Worm (Caenorhabditis elegans) whole organism, L4 larva: ENCODE data around the gene C17E7.13.

ENCODE experiments used
- F49E8.2 ChIP-seq: sonication (generic microtip); optimal IDR thresholded peaks from 2 replicates; lab custom pipeline; 2016; ENCODE audit warnings: missing compliant biosample characterization, mild to moderate bottlenecking, missing genetic modification characterization, borderline replicate concordance
- R02D3.7 ChIP-seq: fragments of 150-350 bp; sonication (generic microtip); optimal IDR thresholded peaks from 3 replicates; lab custom pipeline; 2014; ENCODE audit warnings: missing biosample characterization, missing genetic modification characterization
- T26A8.4 ChIP-seq: fragments of 200-800 bp; sonication (Bioruptor generic); IDR thresholded peaks from 2 replicates; pipeline ENCODE4 v1.3.6; 2022; ENCODE audit warnings: missing genetic modification characterization, missing compliant biosample characterization
- aha-1 ChIP-seq: fragments of 150-350 bp; peaks from one replicate; lab custom pipeline; 2014; ENCODE audit warnings: missing biosample characterization, missing genetic modification characterization
- ama-1 ChIP-seq: fragments of 150-350 bp; optimal IDR thresholded peaks from 2 replicates; lab custom pipeline; 2014; ENCODE audit warnings: inconsistent platforms, mixed read lengths
- arid-1 ChIP-seq: fragments of 200-800 bp; sonication (Bioruptor generic); conservative IDR thresholded peaks from 2 replicates; pipeline ENCODE4 v1.3.6; 2022; ENCODE audit warnings: missing genetic modification reagents, missing genetic modification characterization, missing compliant biosample characterization
- attf-4 ChIP-seq: sonication (generic microtip); optimal IDR thresholded peaks from 3 replicates; lab custom pipeline; 2017; ENCODE audit warnings: missing biosample characterization, missing genetic modification characterization
- ceh-44 ChIP-seq: fragments of 200-800 bp; sonication (Bioruptor generic); IDR thresholded peaks from 2 replicates; pipeline ENCODE4 v1.3.6; 2022; ENCODE audit warnings: missing genetic modification reagents, missing genetic modification characterization, missing compliant biosample characterization
- ceh-62 ChIP-seq: sonication (generic microtip); optimal IDR thresholded peaks from 2 replicates; lab custom pipeline; 2017; ENCODE audit warnings: missing biosample characterization, missing genetic modification characterization
- daf-12 ChIP-seq: fragments of 150-350 bp; optimal IDR thresholded peaks from 2 replicates; lab custom pipeline; 2014; ENCODE audit warnings: missing biosample characterization, missing genetic modification reagents, missing genetic modification characterization
- daf-8 ChIP-seq: fragments of 200-800 bp; sonication (Bioruptor generic); IDR thresholded peaks from 2 replicates; pipeline ENCODE4 v1.3.6; 2022; ENCODE audit warnings: missing genetic modification characterization, missing compliant biosample characterization
- duxl-1 ChIP-seq: sonication (generic microtip); optimal IDR thresholded peaks from 2 replicates; lab custom pipeline; 2016; ENCODE audit warnings: mild to moderate bottlenecking, missing genetic modification characterization, moderate library complexity, missing compliant biosample characterization; ENCODE audit not compliant: poor library complexity
- egl-27 ChIP-seq: sonication (generic microtip); optimal IDR thresholded peaks from 3 replicates; lab custom pipeline; 2017; ENCODE audit warnings: missing biosample characterization, missing genetic modification reagents, missing genetic modification characterization
- egl-43 ChIP-seq: fragments of 200-800 bp; sonication (Bioruptor generic); IDR thresholded peaks from 2 replicates; pipeline ENCODE4 v1.3.6; 2022; ENCODE audit warnings: missing genetic modification reagents, missing genetic modification characterization, missing compliant biosample characterization
- fkh-10 ChIP-seq: fragments of 150-350 bp; optimal IDR thresholded peaks from 2 replicates; lab custom pipeline; 2014; ENCODE audit warnings: missing biosample characterization, missing genetic modification reagents, missing genetic modification characterization
- gei-8 ChIP-seq: fragments of 200-800 bp; sonication (Bioruptor generic); optimal IDR thresholded peaks from 2 replicates; lab custom pipeline; 2018; ENCODE audit warnings: mild to moderate bottlenecking, missing genetic modification characterization, missing compliant biosample characterization
- hlh-11 ChIP-seq: fragments of 200-800 bp; sonication (Bioruptor generic); optimal IDR thresholded peaks from 2 replicates; lab custom pipeline; 2018; ENCODE audit warnings: mild to moderate bottlenecking, missing genetic modification characterization, missing compliant biosample characterization
- hmg-1.1 ChIP-seq: fragments of 200-800 bp; sonication (Bioruptor generic); IDR thresholded peaks from 2 replicates; pipeline ENCODE4 v1.3.6; 2022; ENCODE audit warnings: missing genetic modification reagents, missing genetic modification characterization, missing compliant biosample characterization
- lin-1 ChIP-seq: fragments of 200-800 bp; sonication (Bioruptor generic); IDR thresholded peaks from 2 replicates; pipeline ENCODE4 v1.3.6; 2022; ENCODE audit warnings: missing genetic modification reagents, missing genetic modification characterization, missing compliant biosample characterization
- lin-13 ChIP-seq: fragments of 150-350 bp; optimal IDR thresholded peaks from 2 replicates; lab custom pipeline; 2014; ENCODE audit warnings: missing biosample characterization, missing genetic modification reagents, missing genetic modification characterization
- lin-38 ChIP-seq: fragments of 200-800 bp; sonication (Bioruptor generic); IDR thresholded peaks from 2 replicates; pipeline ENCODE4 v1.3.6; 2022; ENCODE audit warnings: missing genetic modification reagents, missing genetic modification characterization, missing compliant biosample characterization
- lsy-2 ChIP-seq, 2 experiments: fragments of 150-350 bp in 1 of 2; sonication (generic microtip) in 1 of 2; optimal IDR thresholded peaks; 2 replicates each; lab custom pipeline; 2014 to 2017; ENCODE audit warnings: missing biosample characterization in 2 of 2, missing genetic modification characterization in 2 of 2
- madf-9 ChIP-seq: fragments of 200-800 bp; sonication (Bioruptor generic); conservative IDR thresholded peaks from 2 replicates; pipeline ENCODE4 v1.3.6; 2022; ENCODE audit warnings: missing genetic modification reagents, missing genetic modification characterization, missing compliant biosample characterization
- nhr-28 ChIP-seq: fragments of 150-350 bp; optimal IDR thresholded peaks from 2 replicates; lab custom pipeline; 2014; ENCODE audit warnings: missing biosample characterization, missing genetic modification characterization
- nhr-77 ChIP-seq: fragments of 150-350 bp; optimal IDR thresholded peaks from 2 replicates; lab custom pipeline; 2014; ENCODE audit warnings: missing biosample characterization, missing genetic modification characterization
- pqm-1 ChIP-seq: sonication (generic microtip); optimal IDR thresholded peaks from 2 replicates; lab custom pipeline; 2017; ENCODE audit warnings: missing biosample characterization, missing genetic modification characterization
- saeg-2 ChIP-seq: fragments of 200-800 bp; sonication (Bioruptor generic); IDR thresholded peaks from 2 replicates; pipeline ENCODE4 v1.3.6; 2022; ENCODE audit warnings: missing genetic modification reagents, missing genetic modification characterization, missing compliant biosample characterization
- unc-39 ChIP-seq: sonication (generic microtip); optimal IDR thresholded peaks from 2 replicates; lab custom pipeline; 2017; ENCODE audit warnings: missing biosample characterization, missing genetic modification characterization
- unc-62 ChIP-seq, 3 experiments: fragments of 150-350 bp in 1 of 3; sonication (generic microtip); optimal IDR thresholded peaks in 2 of 3; peaks in 1 of 3; 1 replicate in 1 of 3; 2 replicates in 2 of 3; lab custom pipeline; 2014 to 2017; ENCODE audit warnings: missing biosample characterization in 3 of 3, missing genetic modification characterization in 3 of 3, missing genetic modification reagents in 3 of 3, missing genotype in 1 of 3
- zfp-3 ChIP-seq: fragments of 200-800 bp; sonication (Bioruptor generic); conservative IDR thresholded peaks from 2 replicates; pipeline ENCODE4 v1.3.6; 2022; ENCODE audit warnings: missing genetic modification reagents, missing genetic modification characterization, missing compliant biosample characterization

Gene C17E7.13

DNA sequence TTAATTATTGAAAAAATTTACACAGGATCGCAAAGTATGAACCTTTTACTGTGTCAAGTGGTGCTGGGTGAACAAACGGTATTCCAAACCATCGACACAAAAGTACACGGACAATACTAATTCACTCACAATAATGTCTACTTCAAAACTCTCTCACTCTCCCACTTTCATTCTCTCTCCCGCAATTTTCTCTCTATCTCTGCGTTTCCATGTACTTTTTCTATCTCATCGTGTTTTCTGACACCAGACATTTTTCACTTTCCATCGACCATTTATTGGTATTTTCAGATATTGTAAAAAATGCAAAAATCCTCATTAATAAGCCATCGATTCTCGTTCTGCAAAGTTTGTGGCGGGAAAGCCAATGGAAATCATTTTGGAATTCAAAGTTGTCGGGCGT is 16.8 kb upstream of the C17E7.13 start, which contains the start of gene nhr-156:
Gene nhr-156, plus strand, starts transcription at position 266 of the 400 bp plus-strand sequence.
- TF ChIP-seq duxl-1 (tag; lab: Kevin White, UChicago) (peak; percentile 81), pqm-1 (peak; percentile 3), nhr-28 (tag; lab: Kevin White, UChicago) (peak; percentile 0), ceh-44 (GFP tag; lab: Robert Waterston, UW) (no peak)

DNA sequence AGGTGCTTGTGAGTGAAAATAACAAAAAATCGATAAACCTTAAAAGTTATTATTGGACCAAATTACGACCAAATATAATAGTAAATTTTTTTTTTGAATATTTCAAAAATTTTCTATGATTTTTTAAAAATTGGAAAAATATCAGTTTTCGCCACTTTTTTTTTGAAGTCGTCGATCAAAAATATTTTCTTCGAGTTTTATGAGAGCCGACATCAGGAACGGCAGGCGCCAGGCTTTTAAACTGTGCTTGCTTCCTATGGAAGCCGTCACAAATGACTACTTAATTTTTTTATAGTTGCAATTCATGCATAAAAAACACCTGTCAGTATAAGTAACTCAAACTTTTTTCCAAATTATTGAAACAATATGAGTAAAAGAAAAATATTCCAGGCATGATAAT is 14.3 kb upstream of the C17E7.13 start:
- TF ChIP-seq unc-62 (GFP tag; optimal IDR thresholded peaks at IDR 0.05 in 1 of 2; lab: Kevin White, UChicago) = peak in 1 of 2 experiments; percentile 93
- TF ChIP-seq unc-62 (tag; optimal IDR thresholded peaks at IDR 0.05; lab: Kevin White, UChicago) = no peak
- no peak for TF ChIP-seq hlh-11 (tag; lab: Kevin White, UChicago)
- no peak for TF ChIP-seq lin-1
- TF ChIP-seq zfp-3 = no peak

DNA sequence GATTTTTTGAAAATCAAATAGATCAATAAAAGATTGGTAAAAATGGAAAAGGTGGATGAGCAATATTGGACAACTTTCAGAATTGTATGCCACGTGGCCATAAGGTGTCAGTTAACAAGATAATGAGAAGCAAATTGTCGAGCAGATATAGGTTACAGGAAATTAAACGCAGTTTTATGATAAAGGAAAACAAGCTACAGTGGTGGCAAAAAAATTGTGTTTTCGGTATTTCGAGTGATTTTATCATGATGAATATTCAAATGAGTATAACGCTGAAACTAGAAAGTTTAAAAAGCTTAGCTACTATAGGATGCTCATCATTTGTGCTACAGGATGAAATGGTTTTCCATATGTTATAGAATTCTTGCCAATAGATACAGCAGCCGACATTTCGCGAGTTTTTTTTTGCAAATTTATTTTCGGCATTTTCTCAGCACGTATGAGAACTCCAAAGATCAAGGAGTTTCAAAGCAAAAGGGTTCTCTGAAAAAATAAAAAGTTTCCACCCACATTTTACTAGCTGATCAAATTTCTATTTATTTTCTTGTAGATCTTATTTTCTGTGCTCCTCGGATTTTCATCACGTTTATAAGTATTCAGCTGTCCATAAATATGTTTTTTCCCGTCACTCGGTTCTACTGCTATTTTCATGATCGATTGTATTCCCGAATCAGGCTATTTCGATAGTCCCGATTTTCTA is 13.5 kb upstream of the C17E7.13 start, which contains the start of the genes str-229 and srh-190:
Gene str-229, minus strand, starts transcription at position 101 of the 700 bp plus-strand sequence.
Gene srh-190, plus strand, starts transcription at position 650 of the 700 bp plus-strand sequence.
- no peak for TF ChIP-seq madf-9 (GFP tag; lab: Robert Waterston, UW)
- no peak for TF ChIP-seq unc-39 (tag; lab: Kevin White, UChicago)
- TF ChIP-seq pqm-1 = no peak
- no peak for TF ChIP-seq fkh-10 (GFP tag; lab: Kevin White, UChicago)
- TF ChIP-seq egl-43 (GFP tag; lab: Robert Waterston, UW) = no peak
- no peak for TF ChIP-seq unc-62 (GFP tag; optimal IDR thresholded peaks at IDR 0.05 in 1 of 2; lab: Kevin White, UChicago)
- TF ChIP-seq unc-62 (tag; optimal IDR thresholded peaks at IDR 0.05; lab: Kevin White, UChicago) = no peak
- no peak for TF ChIP-seq lin-38 (GFP tag; lab: Robert Waterston, UW)
- TF ChIP-seq attf-4 (tag; lab: Kevin White, UChicago) = no peak
- no peak for TF ChIP-seq ama-1 (lab: Kevin White, UChicago)
- TF ChIP-seq ceh-62 = no peak
- no peak for TF ChIP-seq arid-1 (GFP tag; lab: Robert Waterston, UW)

DNA sequence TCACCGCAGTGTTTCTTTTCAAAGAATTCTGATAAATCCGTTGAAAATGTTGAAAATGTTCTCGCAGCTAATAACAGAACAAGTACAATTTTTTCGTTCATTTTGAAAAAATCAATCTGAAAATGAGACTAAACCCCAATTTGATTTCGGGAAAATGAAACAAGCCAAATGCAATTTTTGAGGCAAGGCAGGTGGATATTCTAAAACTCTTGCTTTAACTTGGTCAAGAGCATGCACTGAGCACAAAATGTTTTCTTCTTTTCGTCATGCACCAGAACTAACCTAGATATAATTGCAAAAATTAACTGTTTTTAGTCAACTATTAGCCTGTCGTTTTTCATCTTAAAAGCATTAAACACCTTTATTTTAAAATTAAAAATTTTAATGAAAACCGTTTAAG is 11.0 kb upstream of the C17E7.13 start, which contains the start of gene irld-22:
Gene irld-22, minus strand, starts transcription at position 101 of the 400 bp plus-strand sequence.
- TF ChIP-seq madf-9 (GFP tag; lab: Robert Waterston, UW) (no peak), egl-27 (tag; lab: Kevin White, UChicago) (no peak), R02D3.7 (tag; lab: Kevin White, UChicago) (no peak), lin-13 (no peak), saeg-2 (GFP tag; lab: Robert Waterston, UW) (no peak), hmg-1.1 (GFP tag; lab: Robert Waterston, UW) (no peak), attf-4 (tag; lab: Kevin White, UChicago) (no peak), nhr-77 (tag; lab: Kevin White, UChicago) (no peak), daf-8 (GFP tag; lab: Robert Waterston, UW) (no peak), daf-12 (tag; lab: Kevin White, UChicago) (no peak)

DNA sequence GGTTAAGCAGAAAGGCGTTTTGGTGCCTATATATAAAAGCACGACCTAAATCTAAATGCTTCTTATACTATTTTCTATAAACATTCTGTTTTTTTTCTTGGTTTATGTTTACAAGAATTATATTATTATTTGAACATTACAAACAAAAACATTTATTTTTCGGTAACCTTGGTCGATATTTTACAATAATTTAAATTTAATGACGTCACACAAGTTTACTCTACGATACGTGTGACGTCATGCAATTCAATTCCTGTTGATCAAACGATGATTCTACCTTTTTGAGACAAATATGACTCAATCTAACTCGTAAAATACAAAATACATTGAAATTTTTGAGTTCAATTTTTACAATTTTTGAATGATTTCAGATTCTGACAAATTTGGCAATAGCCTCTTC is 6.9 kb upstream of the C17E7.13 start:
- no peak for TF ChIP-seq madf-9 (GFP tag; lab: Robert Waterston, UW)
- no peak for TF ChIP-seq F49E8.2 (tag; lab: Kevin White, UChicago)
- TF ChIP-seq saeg-2 (GFP tag; lab: Robert Waterston, UW) = no peak
- TF ChIP-seq unc-62 (GFP tag; optimal IDR thresholded peaks at IDR 0.05 in 1 of 2; lab: Kevin White, UChicago) = peak in 1 of 2 experiments; percentile 69
- TF ChIP-seq unc-62 (tag; optimal IDR thresholded peaks at IDR 0.05; lab: Kevin White, UChicago) = no peak
- TF ChIP-seq T26A8.4 (GFP tag; lab: Robert Waterston, UW) = no peak
- TF ChIP-seq, all 104 proteins: peak for 1

DNA sequence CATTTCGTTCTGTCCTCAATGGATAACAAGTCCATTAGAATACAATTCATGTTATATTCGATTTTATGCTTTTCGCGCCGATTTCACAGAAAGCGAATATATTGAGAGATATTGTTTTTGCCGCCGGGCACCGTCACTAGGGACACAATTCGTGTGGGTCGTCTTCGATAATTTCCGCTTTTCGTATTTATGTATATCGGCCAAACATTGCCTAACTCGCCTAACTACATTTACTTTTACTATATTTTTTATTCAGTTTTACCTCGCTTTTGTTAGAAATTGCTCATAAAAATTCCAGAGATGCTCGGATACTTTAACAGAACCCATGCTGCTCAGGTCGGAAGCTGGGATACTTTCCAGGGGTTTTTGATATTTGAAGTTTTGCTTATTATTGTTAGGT is 5.6 kb upstream of the C17E7.13 start, which contains the start of gene sre-9:
Gene sre-9, plus strand, starts transcription at position 301 of the 400 bp plus-strand sequence.
- TF ChIP-seq lsy-2 (tag; optimal IDR thresholded peaks at IDR 0.05; lab: Kevin White, UChicago) (no peak), aha-1 (no peak), gei-8 (no peak), ceh-62 (no peak)
- TF ChIP-seq, all 104 proteins: peak for 0
